Worm (Caenorhabditis elegans): ENCODE measurements around the gene oig-2.

DNA sequence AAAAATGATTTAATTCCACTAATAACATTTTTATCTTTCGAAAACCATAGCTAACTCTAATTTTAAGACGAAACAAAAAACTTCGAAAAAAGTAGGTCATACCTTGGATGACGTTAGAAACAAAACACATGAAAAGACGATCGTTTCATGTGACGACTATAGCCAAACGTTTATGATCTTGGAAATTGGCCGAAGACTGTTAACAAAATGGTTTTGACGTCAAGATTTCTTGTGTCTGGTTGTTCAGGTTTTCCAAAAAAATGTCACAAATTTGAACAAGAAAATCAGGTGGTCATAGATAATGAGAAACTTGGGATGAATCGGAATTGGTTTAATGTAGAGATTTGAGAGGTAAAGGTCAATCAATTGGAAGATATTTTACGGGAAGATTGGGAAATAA is 4.7 kb downstream of the oig-2 start:
- TF ChIP-seq unc-62 (GFP tag; optimal IDR thresholded peaks at IDR 0.05 in 1 of 2) (no peak), unc-62 (tag; optimal IDR thresholded peaks at IDR 0.05) (no peak), ZK337.2 (GFP tag; IDR thresholded peaks at IDR 0.05) (no peak), ces-1 (GFP tag; optimal IDR thresholded peaks at IDR 0.05) (no peak), pha-4 (GFP tag; IDR thresholded peaks at IDR 0.05) (no peak), pha-4 (tag; optimal IDR thresholded peaks at IDR 0.05) (no peak), fos-1 (tag; optimal IDR thresholded peaks at IDR 0.05) (no peak), fkh-10 (GFP tag; optimal IDR thresholded peaks at IDR 0.05) (no peak)

All from whole organism, L4 larva.